Worm (Caenorhabditis elegans) whole organism, L3 larva: ENCODE data around the gene vha-6.

ENCODE experiments used
- ama-1 ChIP-seq: fragments of 150-350 bp; optimal IDR thresholded peaks from 2 replicates; lab custom pipeline; 2018
- ceh-82 ChIP-seq: fragments of 150-350 bp; optimal IDR thresholded peaks from 2 replicates; lab custom pipeline; 2014; ENCODE audit warnings: missing biosample characterization, missing genetic modification characterization
- jun-1 ChIP-seq: fragments of 150-350 bp; optimal IDR thresholded peaks from 2 replicates; lab custom pipeline; 2014; ENCODE audit warnings: missing biosample characterization, missing genetic modification reagents, missing genetic modification characterization
- lin-15B ChIP-seq: fragments of 150-350 bp; optimal IDR thresholded peaks from 2 replicates; lab custom pipeline; 2014; ENCODE audit warnings: missing biosample characterization, missing genetic modification characterization
- nhr-11 ChIP-seq: fragments of 150-350 bp; optimal IDR thresholded peaks from 2 replicates; lab custom pipeline; 2014; ENCODE audit warnings: missing biosample characterization, missing genetic modification characterization
- nhr-12 ChIP-seq: fragments of 150-350 bp; optimal IDR thresholded peaks from 2 replicates; lab custom pipeline; 2014; ENCODE audit warnings: missing biosample characterization, missing genetic modification characterization
- nhr-237 ChIP-seq: fragments of 150-350 bp; optimal IDR thresholded peaks from 2 replicates; lab custom pipeline; 2014; ENCODE audit warnings: missing biosample characterization, missing genetic modification characterization
- nhr-28 ChIP-seq: fragments of 150-350 bp; optimal IDR thresholded peaks from 2 replicates; lab custom pipeline; 2014; ENCODE audit warnings: missing biosample characterization, missing genetic modification characterization
- nhr-76 ChIP-seq: fragments of 150-350 bp; sonication (generic microtip); optimal IDR thresholded peaks from 5 replicates; lab custom pipeline; 2014; ENCODE audit warnings: missing biosample characterization, missing genetic modification characterization
- pha-4 ChIP-seq: fragments of 150-350 bp; optimal IDR thresholded peaks from 2 replicates; lab custom pipeline; 2014; ENCODE audit warnings: missing biosample characterization, missing genetic modification reagents, missing genetic modification characterization
- pqm-1 ChIP-seq: fragments of 150-350 bp; optimal IDR thresholded peaks from 2 replicates; lab custom pipeline; 2017; ENCODE audit warnings: missing biosample characterization, missing genetic modification characterization, inconsistent platforms
- skn-1 ChIP-seq: fragments of 150-350 bp; optimal IDR thresholded peaks from 2 replicates; lab custom pipeline; 2014; ENCODE audit warnings: missing biosample characterization, missing genetic modification characterization
- snpc-4 ChIP-seq: fragments of 150-350 bp; optimal IDR thresholded peaks from 2 replicates; lab custom pipeline; 2014; ENCODE audit warnings: missing biosample characterization, missing genetic modification characterization
- unc-39 ChIP-seq: sonication (generic microtip); optimal IDR thresholded peaks from 4 replicates; lab custom pipeline; 2017; ENCODE audit warnings: missing biosample characterization, missing genetic modification characterization

DNA sequence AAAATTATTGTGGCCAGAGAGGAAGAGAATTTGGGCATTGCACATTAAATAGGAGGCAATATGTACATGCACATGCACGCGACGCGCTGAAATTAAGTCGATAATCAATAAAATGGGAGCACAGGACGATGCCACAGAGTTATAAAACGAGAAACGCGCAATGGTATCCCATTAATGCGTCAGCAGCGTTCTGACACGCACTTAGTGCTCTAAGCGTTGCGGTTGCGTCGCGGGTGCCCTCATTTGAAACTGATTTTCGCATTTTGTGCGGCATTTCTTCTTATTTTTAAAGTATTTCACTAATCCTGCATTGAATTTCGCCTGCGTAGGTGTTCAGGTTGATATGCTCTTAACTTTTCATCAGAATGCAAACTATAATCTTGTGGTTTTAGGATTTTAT lies 14.8 kb upstream of the vha-6 start, which contains the start of gene rsp-1:
- TF ChIP-seq lin-15B (tag; lab: Kevin White, UChicago) (peak; percentile 90), ama-1 (lab: Kevin White, UChicago) (no peak), skn-1 (tag; lab: Kevin White, UChicago) (peak; percentile 45), unc-39 (tag; lab: Kevin White, UChicago) (no peak), nhr-237 (tag; lab: Kevin White, UChicago) (no peak), pqm-1 (peak; percentile 84), nhr-12 (tag; lab: Kevin White, UChicago) (no peak), jun-1 (tag; lab: Kevin White, UChicago) (peak; percentile 82), nhr-76 (tag; lab: Kevin White, UChicago) (no peak), pha-4 (peak; percentile 95), nhr-28 (tag; lab: Kevin White, UChicago) (no peak), snpc-4 (tag; lab: Kevin White, UChicago) (peak; percentile 90), nhr-11 (tag; lab: Kevin White, UChicago) (peak; percentile 70), ceh-82 (tag; lab: Kevin White, UChicago) (peak; percentile 28)
